Fruit fly (Drosophila melanogaster) whole organism, embryonic: ENCODE measurements around the gene Indy.

Experiments
- Antp ChIP-seq: fragments of 200-800 bp; sonication (Bioruptor generic); optimal IDR thresholded peaks from 3 replicates; lab custom pipeline; 2016; ENCODE audit warnings: missing biosample characterization, missing genetic modification characterization
- Atf-2 ChIP-seq: fragments of 200-800 bp; sonication (Bioruptor generic); optimal IDR thresholded peaks from 2 replicates; lab custom pipeline; 2016; ENCODE audit warnings: missing biosample characterization, missing genetic modification characterization
- B-H2 ChIP-seq: fragments of 200-800 bp; sonication (Bioruptor generic); optimal IDR thresholded peaks from 2 replicates; lab custom pipeline; 2018; ENCODE audit warnings: missing biosample characterization, mild to moderate bottlenecking, missing genetic modification characterization
- BEAF-32 ChIP-seq: fragments of 200-800 bp; sonication (Bioruptor generic); optimal IDR thresholded peaks from 3 replicates; lab custom pipeline; 2017; ENCODE audit warnings: missing biosample characterization, missing genetic modification characterization, mild to moderate bottlenecking, moderate library complexity, missing genetic modification reagents
- Bteb2 ChIP-seq: fragments of 200-800 bp; sonication (Bioruptor generic); optimal IDR thresholded peaks from 2 replicates; lab custom pipeline; 2016; ENCODE audit warnings: missing biosample characterization, missing genetic modification characterization
- CG12659 ChIP-seq: fragments of 200-800 bp; sonication (Bioruptor generic); optimal IDR thresholded peaks from 3 replicates; lab custom pipeline; 2017; ENCODE audit warnings: mild to moderate bottlenecking, missing biosample characterization, missing genetic modification reagents, missing genetic modification characterization
- CG12942 ChIP-seq: fragments of 200-800 bp; sonication (Bioruptor generic); optimal IDR thresholded peaks from 3 replicates; lab custom pipeline; 2016; ENCODE audit warnings: missing biosample characterization, missing genetic modification characterization
- CG14965 ChIP-seq: fragments of 200-800 bp; sonication (Bioruptor generic); optimal IDR thresholded peaks from 2 replicates; lab custom pipeline; 2016; ENCODE audit warnings: missing biosample characterization, missing genetic modification characterization, borderline replicate concordance
- CG2116 ChIP-seq: fragments of 200-800 bp; sonication (Bioruptor generic); optimal IDR thresholded peaks from 3 replicates; lab custom pipeline; 2018; ENCODE audit warnings: missing biosample characterization, mild to moderate bottlenecking, missing genetic modification characterization
- CG2889 ChIP-seq: fragments of 200-800 bp; sonication (Bioruptor generic); IDR thresholded peaks from 3 replicates; pipeline ENCODE4 v1.3.6; 2022; ENCODE audit warnings: missing biosample characterization, missing genetic modification characterization
- CG31365 ChIP-seq: fragments of 200-800 bp; sonication (Bioruptor generic); optimal IDR thresholded peaks from 2 replicates; lab custom pipeline; 2018; ENCODE audit warnings: missing biosample characterization, mild to moderate bottlenecking, missing genetic modification characterization
- CG33213 ChIP-seq: fragments of 200-800 bp; sonication (Bioruptor generic); optimal IDR thresholded peaks from 3 replicates; lab custom pipeline; 2016; ENCODE audit warnings: missing biosample characterization, missing genetic modification characterization
- CG6689 ChIP-seq: fragments of 200-800 bp; sonication (Bioruptor generic); IDR thresholded peaks from 2 replicates; pipeline ENCODE4 v1.3.6; 2022; ENCODE audit warnings: missing biosample characterization, missing genetic modification characterization
- CG7271 ChIP-seq: fragments of 200-800 bp; sonication (Bioruptor generic); optimal IDR thresholded peaks from 2 replicates; lab custom pipeline; 2018; ENCODE audit warnings: missing biosample characterization, mild to moderate bottlenecking, missing genetic modification characterization, moderate library complexity
- CG8290 ChIP-seq, 3 experiments: fragments of 200-800 bp; sonication (Bioruptor generic); optimal IDR thresholded peaks; 2 replicates each; lab custom pipeline; 2016 to 2019; ENCODE audit warnings: missing biosample characterization in 3 of 3, missing genetic modification characterization in 3 of 3, mild to moderate bottlenecking in 2 of 3, moderate library complexity in 1 of 3
- Dad ChIP-seq: fragments of 200-800 bp; sonication (Bioruptor generic); optimal IDR thresholded peaks from 3 replicates; lab custom pipeline; 2016; ENCODE audit warnings: missing biosample characterization, missing genetic modification characterization
- Dfd ChIP-seq, 2 experiments: fragments of >200 bp; optimal IDR thresholded peaks; 2 replicates each; lab custom pipeline; 2017; ENCODE audit warnings: missing biosample characterization in 2 of 2, missing genetic modification characterization in 2 of 2
- Dll ChIP-seq: fragments of 200-800 bp; sonication (Bioruptor generic); IDR thresholded peaks from 4 replicates; pipeline ENCODE4 v1.3.6; 2022; ENCODE audit warnings: missing biosample characterization, missing genetic modification characterization; ENCODE audit not compliant: partially characterized antibody
- Dref ChIP-seq: fragments of 200-800 bp; sonication (Bioruptor generic); IDR thresholded peaks from 2 replicates; pipeline ENCODE4 v1.3.6; 2022; ENCODE audit warnings: missing biosample characterization, missing genetic modification characterization
- E2f2 ChIP-seq: fragments of 200-800 bp; sonication (Bioruptor generic); IDR thresholded peaks from 2 replicates; pipeline ENCODE4 v1.3.6; 2022; ENCODE audit warnings: missing biosample characterization, missing genetic modification characterization
- Fer1 ChIP-seq: fragments of 200-800 bp; sonication (Bioruptor generic); optimal IDR thresholded peaks from 2 replicates; lab custom pipeline; 2017; ENCODE audit warnings: missing biosample characterization, mild to moderate bottlenecking, missing genetic modification characterization
- MTF-1 ChIP-seq: fragments of 200-800 bp; sonication (Bioruptor generic); optimal IDR thresholded peaks from 2 replicates; lab custom pipeline; 2018; ENCODE audit warnings: missing biosample characterization, mild to moderate bottlenecking, missing genetic modification characterization, borderline replicate concordance
- Myb ChIP-seq: fragments of 200-800 bp; sonication (Bioruptor generic); optimal IDR thresholded peaks from 2 replicates; lab custom pipeline; 2016; ENCODE audit warnings: missing biosample characterization, missing genetic modification characterization
- Neu2 ChIP-seq: fragments of 200-800 bp; sonication (Bioruptor generic); optimal IDR thresholded peaks from 3 replicates; lab custom pipeline; 2016; ENCODE audit warnings: missing biosample characterization, missing genetic modification characterization, borderline replicate concordance
- PHDP ChIP-seq: fragments of 200-800 bp; sonication (Bioruptor generic); optimal IDR thresholded peaks from 3 replicates; lab custom pipeline; 2018; ENCODE audit warnings: missing biosample characterization, mild to moderate bottlenecking, missing genetic modification characterization, moderate library complexity
- Rx ChIP-seq: fragments of 200-800 bp; sonication (Bioruptor generic); IDR thresholded peaks from 2 replicates; pipeline ENCODE4 v1.3.6; 2022; ENCODE audit warnings: missing biosample characterization, missing genetic modification characterization
- Scr ChIP-seq: fragments of 200-800 bp; sonication (Bioruptor generic); IDR thresholded peaks from 2 replicates; pipeline ENCODE4 v1.3.6; 2022; ENCODE audit warnings: missing biosample characterization, missing genetic modification characterization; ENCODE audit not compliant: partially characterized antibody
- Trl ChIP-seq, 3 experiments: fragments of >200 bp in 2 of 3; fragments of 200-800 bp in 1 of 3; sonication (Bioruptor generic) in 1 of 3; optimal IDR thresholded peaks; 2 replicates in 1 of 3; 3 replicates in 2 of 3; lab custom pipeline; 2016 to 2017; ENCODE audit warnings: missing biosample characterization in 1 of 3, missing genetic modification characterization in 1 of 3
- Usf ChIP-seq: fragments of 200-800 bp; sonication (Bioruptor generic); optimal IDR thresholded peaks from 2 replicates; lab custom pipeline; 2017; ENCODE audit warnings: missing genotype, missing biosample characterization, missing genetic modification characterization
- bab2 ChIP-seq: fragments of 200-800 bp; sonication (Bioruptor generic); optimal IDR thresholded peaks from 2 replicates; lab custom pipeline; 2016; ENCODE audit warnings: missing biosample characterization, missing genetic modification characterization
- caup ChIP-seq: fragments of 200-800 bp; sonication (Bioruptor generic); optimal IDR thresholded peaks from 3 replicates; lab custom pipeline; 2017; ENCODE audit warnings: missing biosample characterization, mild to moderate bottlenecking, missing genetic modification characterization, moderate library complexity; ENCODE audit not compliant: severe bottlenecking
- chinmo ChIP-seq: fragments of 200-800 bp; sonication (Bioruptor generic); IDR thresholded peaks from 4 replicates; pipeline ENCODE4 v1.3.6; 2022; ENCODE audit warnings: missing biosample characterization, missing genetic modification characterization; ENCODE audit not compliant: partially characterized antibody
- chm ChIP-seq: fragments of 200-800 bp; sonication (Bioruptor generic); IDR thresholded peaks from 2 replicates; pipeline ENCODE4 v1.3.6; 2022; ENCODE audit warnings: missing biosample characterization, missing genetic modification characterization
- dati ChIP-seq: fragments of 200-800 bp; sonication (Bioruptor generic); IDR thresholded peaks from 2 replicates; pipeline ENCODE4 v1.3.6; 2022; ENCODE audit warnings: missing biosample characterization, missing genetic modification characterization
- ems ChIP-seq: fragments of 200-800 bp; sonication (Bioruptor generic); optimal IDR thresholded peaks from 3 replicates; lab custom pipeline; 2016; ENCODE audit warnings: missing biosample characterization, missing genetic modification characterization
- kni ChIP-seq: fragments of 200-800 bp; sonication (Bioruptor generic); optimal IDR thresholded peaks from 3 replicates; lab custom pipeline; 2017; ENCODE audit warnings: mild to moderate bottlenecking, missing biosample characterization, missing genetic modification reagents, missing genetic modification characterization
- mam ChIP-seq: fragments of 200-800 bp; sonication (Bioruptor generic); optimal IDR thresholded peaks from 3 replicates; lab custom pipeline; 2016; ENCODE audit warnings: missing biosample characterization, missing genetic modification characterization
- nerfin-2 ChIP-seq: fragments of 200-800 bp; sonication (Bioruptor generic); IDR thresholded peaks from 2 replicates; pipeline ENCODE4 v1.3.6; 2022; ENCODE audit warnings: missing biosample characterization, missing genetic modification characterization; ENCODE audit not compliant: partially characterized antibody
- nmo ChIP-seq: fragments of 200-800 bp; sonication (Bioruptor generic); optimal IDR thresholded peaks from 2 replicates; lab custom pipeline; 2018; ENCODE audit warnings: missing biosample characterization, mild to moderate bottlenecking, missing genetic modification characterization, moderate library complexity
- otp ChIP-seq: fragments of 200-800 bp; sonication (Bioruptor generic); IDR thresholded peaks from 3 replicates; pipeline ENCODE4, ENCODE4 v1.3.6; 2022; ENCODE audit warnings: missing biosample characterization, missing genetic modification characterization
- pnt ChIP-seq: fragments of 200-800 bp; sonication (Bioruptor generic); optimal IDR thresholded peaks from 3 replicates; lab custom pipeline; 2016; ENCODE audit warnings: missing biosample characterization, missing genetic modification characterization
- pros ChIP-seq: fragments of 200-800 bp; sonication (Bioruptor generic); optimal IDR thresholded peaks from 3 replicates; lab custom pipeline; 2019; ENCODE audit warnings: missing biosample characterization, mild to moderate bottlenecking, missing genetic modification characterization, moderate library complexity
- pzg ChIP-seq: fragments of 200-800 bp; sonication (Bioruptor generic); optimal IDR thresholded peaks from 3 replicates; lab custom pipeline; 2018; ENCODE audit warnings: missing biosample characterization, mild to moderate bottlenecking, missing genetic modification characterization, moderate library complexity
- salm ChIP-seq: fragments of 200-800 bp; sonication (Bioruptor generic); optimal IDR thresholded peaks from 2 replicates; lab custom pipeline; 2018; ENCODE audit warnings: missing biosample characterization, mild to moderate bottlenecking, missing genetic modification characterization
- slou ChIP-seq: fragments of 200-800 bp; sonication (Bioruptor generic); optimal IDR thresholded peaks from 3 replicates; lab custom pipeline; 2016; ENCODE audit warnings: missing biosample characterization, missing genetic modification characterization
- tap ChIP-seq: fragments of 200-800 bp; optimal IDR thresholded peaks from 3 replicates; lab custom pipeline; 2019; ENCODE audit warnings: missing biosample characterization, mild to moderate bottlenecking, missing genetic modification characterization, moderate library complexity
- ttk ChIP-seq: fragments of 200-800 bp; sonication (Bioruptor generic); IDR thresholded peaks from 2 replicates; pipeline ENCODE4 v2.1.2; 2022; ENCODE audit warnings: missing biosample characterization, missing genetic modification characterization
- usp ChIP-seq: fragments of >200 bp; optimal IDR thresholded peaks from 2 replicates; lab custom pipeline; 2017; ENCODE audit warnings: missing biosample characterization, missing genetic modification characterization
- wdn ChIP-seq: fragments of 200-800 bp; sonication (Bioruptor generic); IDR thresholded peaks from 2 replicates; pipeline ENCODE4 v1.3.6; 2022; ENCODE audit warnings: missing biosample characterization, missing genetic modification characterization

The Indy gene

dm6 chr3L:18867521-18867920, 21.5 kb upstream of the Indy start, which contains the start of gene Dysb (continued):
- peak; percentile 91 for TF ChIP-seq CG12659 (GFP tag; lab: Kevin White, UChicago)
- peak; percentile 76 for TF ChIP-seq CG2889 (GFP tag; lab: Robert Waterston, UW)
- peak; percentile 60; the same call in 3 of the 4 replicates for TF ChIP-seq Dll (GFP tag; lab: Robert Waterston, UW)
- TF ChIP-seq kni, result peak; percentile 70
- peak; percentile 60 for TF ChIP-seq CG31365
- peak; percentile 91 for TF ChIP-seq PHDP (tag; lab: Kevin White, UChicago)
- peak; percentile 84 for TF ChIP-seq MTF-1
- no peak; the same call in 1 of the 2 replicates for TF ChIP-seq ttk (GFP tag; lab: Robert Waterston, UW)
- peak; percentile 90 for TF ChIP-seq tap (tag; lab: Kevin White, UChicago)
- TF ChIP-seq mam (GFP tag; lab: Kevin White, UChicago), result peak; percentile 75
- peak; percentile 20 for TF ChIP-seq CG33213
- TF ChIP-seq Dfd (GFP tag; optimal IDR thresholded peaks at IDR 0.05; lab: Kevin White, UChicago), result no peak
- peak; percentile 48 for TF ChIP-seq Antp (GFP tag; lab: Kevin White, UChicago)
- TF ChIP-seq nmo (GFP tag; lab: Kevin White, UChicago), result peak; percentile 80
- peak; percentile 63 for TF ChIP-seq Rx (GFP tag; lab: Robert Waterston, UW)
- peak; percentile 62 for TF ChIP-seq ems (GFP tag; lab: Kevin White, UChicago)
- peak; percentile 61 for TF ChIP-seq Usf (GFP tag; lab: Kevin White, UChicago)
- TF ChIP-seq Bteb2 (GFP tag; lab: Kevin White, UChicago), result peak; percentile 56
- no peak for TF ChIP-seq usp (GFP tag; lab: Kevin White, UChicago)
- peak; percentile 74 for TF ChIP-seq bab2 (GFP tag; lab: Kevin White, UChicago)
- peak; percentile 4 for TF ChIP-seq Myb (GFP tag; lab: Kevin White, UChicago)
- TF ChIP-seq CG7271 (tag; lab: Kevin White, UChicago), result peak; percentile 47
- peak; percentile 88 for TF ChIP-seq caup (GFP tag; lab: Kevin White, UChicago)
- peak; percentile 61 for TF ChIP-seq CG2116 (GFP tag; lab: Kevin White, UChicago)
- peak; percentile 92 for TF ChIP-seq otp (GFP tag; lab: Robert Waterston, UW)
- TF ChIP-seq E2f2 (GFP tag; lab: Robert Waterston, UW), result peak; percentile 76
- peak; percentile 79 for TF ChIP-seq wdn (GFP tag; lab: Robert Waterston, UW)
- TF ChIP-seq CG12942 (GFP tag; lab: Kevin White, UChicago), result peak; percentile 73
- peak; percentile 81 for TF ChIP-seq dati (GFP tag; lab: Robert Waterston, UW)
- TF ChIP-seq Dref (GFP tag; lab: Robert Waterston, UW), result peak; percentile 32; the same call in 1 of the 2 replicates
- no peak for TF ChIP-seq BEAF-32
- TF ChIP-seq CG8290 (GFP tag; optimal IDR thresholded peaks at IDR 0.05; lab: Kevin White, UChicago), result peak; percentile 33
- peak in 1 of 2 experiments; percentile 85 for TF ChIP-seq CG8290 (tag; optimal IDR thresholded peaks at IDR 0.05; lab: Kevin White, UChicago)
- no peak for TF ChIP-seq pros (GFP tag; lab: Kevin White, UChicago)
- TF ChIP-seq chm, result peak; percentile 95
- no peak for TF ChIP-seq pzg
- no peak for TF ChIP-seq Dad
- TF ChIP-seq chinmo (GFP tag; lab: Robert Waterston, UW), result no peak
- TF ChIP-seq Neu2, result no peak
- peak; percentile 53 for TF ChIP-seq Atf-2 (GFP tag; lab: Kevin White, UChicago)
- TF ChIP-seq Trl (optimal IDR thresholded peaks at IDR 0.05; lab: Kevin White, UChicago), result peak; percentile 82 to 84
- peak; percentile 64 for TF ChIP-seq Trl (GFP tag; optimal IDR thresholded peaks at IDR 0.05; lab: Kevin White, UChicago)
- TF ChIP-seq B-H2 (GFP tag; lab: Kevin White, UChicago), result peak; percentile 76
- peak; percentile 21 for TF ChIP-seq slou (GFP tag; lab: Kevin White, UChicago)
- TF ChIP-seq Fer1 (GFP tag; lab: Kevin White, UChicago), result peak; percentile 90
- no peak for TF ChIP-seq Scr (GFP tag; lab: Robert Waterston, UW)
- peak; percentile 34 for TF ChIP-seq pnt (GFP tag; lab: Kevin White, UChicago)
- no peak for TF ChIP-seq CG14965 (GFP tag; lab: Kevin White, UChicago)
- TF ChIP-seq nerfin-2, result no peak
- TF ChIP-seq CG6689 (GFP tag; lab: Robert Waterston, UW), result peak; percentile 86
- TF ChIP-seq salm, result peak; percentile 84
